Worm (Caenorhabditis elegans) whole organism, L2 larva: ENCODE measurements around the gene Y53F4B.62.
"Not testable (repeated sequence)": the region's sequence is repeated elsewhere in the genome, so short reads cannot be mapped to it uniquely, and the experiment has no call there.

Experiments
- F13H6.1 ChIP-seq: sonication (generic microtip); optimal IDR thresholded peaks from 2 replicates; lab custom pipeline; 2016; ENCODE audit warnings: missing genetic modification characterization, missing compliant biosample characterization
- R02D3.7 ChIP-seq: fragments of 150-350 bp; optimal IDR thresholded peaks from 2 replicates; lab custom pipeline; 2014; ENCODE audit warnings: missing biosample characterization, missing genetic modification characterization
- Y55F3AM.14 ChIP-seq: fragments of 200-800 bp; sonication (Bioruptor generic); optimal IDR thresholded peaks from 2 replicates; lab custom pipeline; 2018; ENCODE audit warnings: mild to moderate bottlenecking, missing genetic modification characterization, missing compliant biosample characterization
- ZK546.5 ChIP-seq: sonication (generic microtip); optimal IDR thresholded peaks from 2 replicates; lab custom pipeline; 2017; ENCODE audit warnings: missing biosample characterization, missing genetic modification characterization
- alr-1 ChIP-seq: fragments of 150-350 bp; optimal IDR thresholded peaks from 2 replicates; lab custom pipeline; 2014; ENCODE audit warnings: missing biosample characterization, missing genetic modification characterization
- ama-1 ChIP-seq: fragments of 150-350 bp; optimal IDR thresholded peaks from 2 replicates; lab custom pipeline; 2018; ENCODE audit warnings: inconsistent platforms
- blmp-1 ChIP-seq: sonication (generic microtip); optimal IDR thresholded peaks from 2 replicates; lab custom pipeline; 2017; ENCODE audit warnings: missing genetic modification characterization, mild to moderate bottlenecking, missing compliant biosample characterization, antibody characterized with exemption, moderate library complexity; ENCODE audit not compliant: insufficient read depth
- ceh-82 ChIP-seq: fragments of 150-350 bp; optimal IDR thresholded peaks from 2 replicates; lab custom pipeline; 2014; ENCODE audit warnings: missing biosample characterization, missing genetic modification characterization
- dmd-4 ChIP-seq: sonication (generic microtip); optimal IDR thresholded peaks from 2 replicates; lab custom pipeline; 2017; ENCODE audit warnings: missing biosample characterization, missing genetic modification characterization
- elt-1 ChIP-seq: fragments of 150-350 bp; optimal IDR thresholded peaks from 2 replicates; lab custom pipeline; 2014; ENCODE audit warnings: missing biosample characterization, missing genetic modification characterization
- elt-3 ChIP-seq: sonication (generic microtip); optimal IDR thresholded peaks from 2 replicates; lab custom pipeline; 2017; ENCODE audit warnings: missing biosample characterization, missing genetic modification characterization
- fos-1 ChIP-seq: fragments of 150-350 bp; optimal IDR thresholded peaks from 2 replicates; lab custom pipeline; 2014; ENCODE audit warnings: missing biosample characterization, missing genetic modification characterization
- gmeb-1 ChIP-seq: fragments of 150-350 bp; optimal IDR thresholded peaks from 2 replicates; lab custom pipeline; 2014; ENCODE audit warnings: missing biosample characterization, missing genetic modification characterization
- lin-13 ChIP-seq: fragments of 150-350 bp; optimal IDR thresholded peaks from 2 replicates; lab custom pipeline; 2014; ENCODE audit warnings: missing biosample characterization, missing genetic modification reagents, missing genetic modification characterization
- lsy-2 ChIP-seq, 2 experiments: fragments of 150-350 bp in 1 of 2; sonication (generic microtip) in 1 of 2; optimal IDR thresholded peaks; 2 replicates each; lab custom pipeline; 2014 to 2017; ENCODE audit warnings: missing biosample characterization in 2 of 2, missing genetic modification characterization in 2 of 2
- mab-5 ChIP-seq: fragments of 150-350 bp; optimal IDR thresholded peaks from 2 replicates; lab custom pipeline; 2014; ENCODE audit warnings: missing biosample characterization, missing genetic modification characterization
- mbf-1 ChIP-seq: sonication (generic microtip); optimal IDR thresholded peaks from 2 replicates; lab custom pipeline; 2017; ENCODE audit warnings: missing biosample characterization, missing genetic modification characterization
- mdl-1 ChIP-seq, 2 experiments: fragments of 150-350 bp in 1 of 2; sonication (generic microtip) in 1 of 2; optimal IDR thresholded peaks; 2 replicates each; lab custom pipeline; 2017; ENCODE audit warnings: missing biosample characterization in 2 of 2, missing genetic modification characterization in 2 of 2
- nhr-10 ChIP-seq: sonication (generic microtip); optimal IDR thresholded peaks from 2 replicates; lab custom pipeline; 2017; ENCODE audit warnings: missing biosample characterization, missing genetic modification characterization
- nhr-12 ChIP-seq: fragments of 150-350 bp; optimal IDR thresholded peaks from 2 replicates; lab custom pipeline; 2014; ENCODE audit warnings: missing biosample characterization, missing genetic modification characterization
- nhr-129 ChIP-seq: fragments of 150-350 bp; optimal IDR thresholded peaks from 2 replicates; lab custom pipeline; 2014; ENCODE audit warnings: missing biosample characterization, missing genetic modification characterization
- nhr-23 ChIP-seq: fragments of 150-350 bp; optimal IDR thresholded peaks from 2 replicates; lab custom pipeline; 2014; ENCODE audit warnings: missing biosample characterization, missing genetic modification reagents, missing genetic modification characterization
- nhr-237 ChIP-seq: fragments of 150-350 bp; optimal IDR thresholded peaks from 2 replicates; lab custom pipeline; 2014; ENCODE audit warnings: missing biosample characterization, missing genetic modification characterization
- nhr-25 ChIP-seq: fragments of 150-350 bp; sonication (generic microtip); optimal IDR thresholded peaks from 3 replicates; lab custom pipeline; 2014; ENCODE audit warnings: missing biosample characterization, missing genetic modification characterization
- sem-4 ChIP-seq: fragments of 150-350 bp; optimal IDR thresholded peaks from 2 replicates; lab custom pipeline; 2014; ENCODE audit warnings: missing biosample characterization, missing genetic modification reagents, missing genetic modification characterization
- skn-1 ChIP-seq: sonication (generic microtip); optimal IDR thresholded peaks from 2 replicates; lab custom pipeline; 2017; ENCODE audit warnings: missing biosample characterization, missing genetic modification characterization
- sma-3 ChIP-seq: sonication (generic microtip); optimal IDR thresholded peaks from 2 replicates; lab custom pipeline; 2016; ENCODE audit warnings: missing genetic modification reagents, missing genetic modification characterization, missing compliant biosample characterization
- snpc-4 ChIP-seq: fragments of 150-350 bp; optimal IDR thresholded peaks from 2 replicates; lab custom pipeline; 2014; ENCODE audit warnings: missing biosample characterization, missing genetic modification characterization
- unc-39 ChIP-seq: fragments of 150-350 bp; optimal IDR thresholded peaks from 2 replicates; lab custom pipeline; 2014; ENCODE audit warnings: missing biosample characterization, missing genetic modification characterization
- unc-62 ChIP-seq: fragments of 150-350 bp; optimal IDR thresholded peaks from 2 replicates; lab custom pipeline; 2014; ENCODE audit warnings: missing biosample characterization, missing genetic modification reagents, missing genetic modification characterization
- ztf-1 ChIP-seq: fragments of 200-800 bp; sonication (Bioruptor generic); conservative IDR thresholded peaks from 2 replicates; pipeline ENCODE4 v1.3.6; 2022; ENCODE audit warnings: missing genetic modification characterization, missing compliant biosample characterization
- ztf-11 ChIP-seq: sonication (generic microtip); optimal IDR thresholded peaks from 2 replicates; lab custom pipeline; 2017; ENCODE audit warnings: missing biosample characterization, missing genetic modification characterization
- ztf-4 ChIP-seq: fragments of 150-350 bp; optimal IDR thresholded peaks from 2 replicates; lab custom pipeline; 2014; ENCODE audit warnings: missing biosample characterization, missing genetic modification characterization

The Y53F4B.62 gene

DNA sequence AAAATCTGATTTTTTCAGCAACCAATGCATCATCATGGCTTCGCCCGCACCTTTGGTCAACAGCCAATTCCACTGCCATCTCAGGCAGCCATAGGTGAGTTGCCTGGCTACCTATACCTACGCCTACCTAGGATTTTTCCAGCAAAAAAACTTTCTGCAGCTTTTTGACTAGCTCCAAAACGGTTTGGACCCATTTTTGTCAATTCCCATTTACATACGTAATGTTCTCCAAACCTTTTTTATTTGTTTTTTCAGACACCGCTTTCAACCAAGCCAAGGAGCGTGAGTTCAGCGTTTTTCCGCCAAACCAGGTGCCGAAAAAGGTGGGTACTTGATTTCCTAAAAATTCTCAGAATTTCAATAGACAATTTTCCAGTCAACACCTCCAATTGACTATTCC, 13.3 kb upstream of the Y53F4B.62 start:
- TF ChIP-seq nhr-237 (no peak), dmd-4 (no peak), mab-5 (tag; lab: Kevin White, UChicago) (no peak), skn-1 (no peak), nhr-25 (tag; lab: Kevin White, UChicago) (no peak), blmp-1 (tag; lab: Kevin White, UChicago) (no peak), nhr-23 (no peak), mbf-1 (no peak), mdl-1 (tag; optimal IDR thresholded peaks at IDR 0.05; lab: Kevin White, UChicago) (no peak), ztf-1 (GFP tag; lab: Robert Waterston, UW) (no peak), Y55F3AM.14 (no peak), F13H6.1 (tag; lab: Kevin White, UChicago) (no peak), sma-3 (no peak), lsy-2 (tag; optimal IDR thresholded peaks at IDR 0.05; lab: Kevin White, UChicago) (no peak), alr-1 (tag; lab: Kevin White, UChicago) (no peak), nhr-10 (tag; lab: Kevin White, UChicago) (no peak)
- TF ChIP-seq, all 48 proteins: peak for 0

DNA sequence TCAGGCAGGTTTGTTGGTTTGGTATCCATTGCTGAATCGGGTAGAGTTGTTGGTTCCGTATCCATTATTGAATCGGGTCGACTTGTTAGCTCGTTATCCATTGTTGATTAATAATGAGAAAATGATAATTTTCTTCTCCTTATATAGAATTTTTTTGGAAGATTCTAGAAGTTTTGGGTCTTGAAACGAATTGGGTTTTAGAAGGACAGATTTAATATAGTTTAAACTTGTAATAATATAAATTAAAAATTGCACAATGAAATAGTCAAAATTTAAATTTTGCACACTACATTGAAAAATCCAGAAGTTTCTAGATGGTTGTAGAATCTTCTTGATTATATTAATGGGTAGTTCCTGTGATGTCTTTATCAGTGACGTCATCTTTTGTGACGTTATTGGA, 10.5 kb upstream of the Y53F4B.62 start, which contains the start of gene Y53F4B.26:
Gene Y53F4B.26 (minus strand): TSS at position 101 of the 400 bp plus-strand sequence.
- not testable (repeated sequence) for TF ChIP-seq lin-13 (GFP tag; lab: Kevin White, UChicago); gmeb-1 (tag; lab: Kevin White, UChicago); nhr-129 (tag; lab: Kevin White, UChicago)

DNA sequence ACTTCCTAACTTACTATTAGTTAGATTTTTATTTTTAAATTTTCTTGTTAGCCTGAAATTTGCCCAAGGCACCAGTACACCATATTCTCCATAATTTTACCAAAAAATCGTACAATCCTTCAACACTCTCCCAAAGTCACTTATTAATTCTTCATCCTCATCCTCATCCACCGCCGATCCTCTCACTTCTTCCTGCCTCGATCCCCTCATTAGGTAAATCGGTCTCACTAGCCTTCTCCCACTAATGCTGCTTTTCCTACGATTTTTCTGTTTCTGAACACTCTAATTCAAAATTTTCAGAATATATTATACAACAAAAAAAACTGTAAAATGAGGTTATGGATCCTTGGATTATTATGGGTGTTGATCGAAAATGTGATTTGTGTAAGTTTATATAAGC, 5.5 kb upstream of the Y53F4B.62 start, which contains the start of gene Y53F4B.25:
Gene Y53F4B.25 (plus strand): TSS at position 301 of the 400 bp plus-strand sequence.
- TF ChIP-seq elt-3 (no peak), unc-39 (tag; lab: Kevin White, UChicago) (no peak), fos-1 (tag; lab: Kevin White, UChicago) (no peak)

- no peak for TF ChIP-seq sem-4 (tag; lab: Kevin White, UChicago)
- no peak for TF ChIP-seq F13H6.1 (tag; lab: Kevin White, UChicago)
- TF ChIP-seq R02D3.7 (tag; lab: Kevin White, UChicago), result no peak
- no peak for TF ChIP-seq ztf-11 (tag; lab: Kevin White, UChicago)
- TF ChIP-seq mab-5 (tag; lab: Kevin White, UChicago), result no peak
- no peak for TF ChIP-seq unc-62 (GFP tag; lab: Kevin White, UChicago)
- no peak for TF ChIP-seq skn-1
- no peak for TF ChIP-seq snpc-4 (tag; lab: Kevin White, UChicago)
- no peak for TF ChIP-seq ztf-4 (tag; lab: Kevin White, UChicago)
- TF ChIP-seq ceh-82 (tag; lab: Kevin White, UChicago), result no peak
- no peak for TF ChIP-seq nhr-10 (tag; lab: Kevin White, UChicago)
- TF ChIP-seq elt-1 (tag; lab: Kevin White, UChicago), result no peak
- no peak for TF ChIP-seq fos-1 (tag; lab: Kevin White, UChicago)
- no peak for TF ChIP-seq nhr-12
Observed at ce11 chrII:15134332-15134731, 3.9 kb upstream of the Y53F4B.62 start, which contains the start of gene Y53F4B.24. Gene Y53F4B.24, minus strand, starts transcription at chrII:15134432.

DNA sequence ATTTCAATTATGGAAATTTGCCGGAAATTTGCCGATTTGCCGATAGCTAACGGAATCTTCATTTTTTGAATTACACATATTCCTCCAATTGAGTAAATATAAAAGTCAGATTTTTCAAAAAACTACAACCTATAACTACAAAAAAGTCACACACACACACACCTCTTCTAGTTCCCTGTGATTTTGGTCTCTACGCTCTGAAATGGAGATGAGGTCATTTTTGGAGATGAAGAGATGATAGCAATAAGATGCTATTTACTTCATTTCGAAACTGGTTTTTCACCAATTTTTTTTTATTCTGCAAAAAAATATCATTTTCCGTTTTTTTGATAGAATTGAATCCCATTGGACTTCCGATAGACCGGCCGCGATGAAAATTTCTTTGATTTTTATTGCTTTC, 6.2 kb downstream of the Y53F4B.62 start, which contains the start of gene Y53F4B.23:
Gene Y53F4B.23 (plus strand): TSS at position 312 of the 400 bp plus-strand sequence.
- TF ChIP-seq ZK546.5 (tag; lab: Kevin White, UChicago) (no peak), ama-1 (lab: Kevin White, UChicago) (no peak)
